Fruit fly (Drosophila melanogaster): ENCODE measurements around the gene CG18754.

CG18754 gene

DNA sequence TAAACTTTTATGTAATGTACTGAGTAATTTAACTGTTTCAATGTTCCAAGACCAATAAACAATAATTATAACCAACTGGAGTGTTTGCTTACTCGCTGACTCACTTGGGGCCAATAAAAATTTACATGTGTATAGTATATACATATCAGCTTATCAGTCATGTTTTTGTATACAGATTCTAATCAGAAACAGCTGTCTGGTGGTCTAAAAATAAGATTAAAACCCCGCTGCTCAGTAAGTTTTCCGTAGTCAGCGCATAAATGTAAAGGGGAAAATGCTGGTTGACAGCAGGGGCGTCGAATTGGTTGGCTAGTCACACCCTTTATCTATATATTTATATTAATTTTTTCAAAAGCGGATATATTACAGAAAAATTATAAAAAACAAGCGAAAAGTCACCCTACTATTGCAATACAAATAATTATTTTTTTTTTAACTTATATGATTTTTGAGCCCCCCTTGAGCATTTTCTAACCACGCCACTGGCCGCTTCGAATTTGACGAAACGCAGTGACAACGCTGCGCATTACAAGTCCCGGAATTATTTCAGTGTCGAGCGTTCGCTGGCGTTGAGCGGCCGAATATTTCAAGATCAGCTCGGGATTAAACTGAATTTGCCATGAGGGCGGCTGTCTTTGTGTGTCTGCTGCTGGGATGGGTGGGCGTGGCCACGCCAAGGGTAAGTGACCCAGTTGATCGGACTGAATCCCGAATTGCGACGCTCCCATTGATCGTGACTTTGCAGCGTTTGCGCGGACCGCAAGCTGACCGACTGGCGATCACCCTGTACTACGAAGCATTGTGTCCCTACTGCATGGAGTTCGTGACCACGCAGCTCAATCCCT lies 5.3 kb upstream of the CG18754 start, which contains the start of gene GILT2 (continued):
- peak; percentile 91 for TF ChIP-seq oc (tag; optimal IDR thresholded peaks at IDR 0.05)
- peak; percentile 91 for TF ChIP-seq CG17385 (GFP tag; optimal IDR thresholded peaks at IDR 0.05)
- no peak for TF ChIP-seq Hmx (GFP tag; optimal IDR thresholded peaks at IDR 0.05)
- no peak for TF ChIP-seq HLH4C (GFP tag; IDR thresholded peaks at IDR 0.05; ENCODE audit: partially characterized antibody)
- peak in 1 of 2 experiments; percentile 95 for TF ChIP-seq Eip74EF (GFP tag; optimal IDR thresholded peaks at IDR 0.05)
- TF ChIP-seq odd (GFP tag; optimal IDR thresholded peaks at IDR 0.05): peak; percentile 89
- TF ChIP-seq sim (GFP tag; IDR thresholded peaks at IDR 0.05): peak; percentile 91
- peak; percentile 35 to 61 for TF ChIP-seq chif (GFP tag; optimal IDR thresholded peaks at IDR 0.05)
- no peak for TF ChIP-seq amos (GFP tag; IDR thresholded peaks at IDR 0.05; ENCODE audit: partially characterized antibody)
- TF ChIP-seq CG1832 (GFP tag; optimal IDR thresholded peaks at IDR 0.05): no peak
- TF ChIP-seq CG12391 (tag; optimal IDR thresholded peaks at IDR 0.05): peak; percentile 94
- TF ChIP-seq CG15073 (GFP tag; optimal IDR thresholded peaks at IDR 0.05): peak; percentile 15
- no peak for TF ChIP-seq Myb (GFP tag; optimal IDR thresholded peaks at IDR 0.05)
- peak; percentile 72 for TF ChIP-seq gcm2 (GFP tag; optimal IDR thresholded peaks at IDR 0.05)
- TF ChIP-seq Six4 (GFP tag; optimal IDR thresholded peaks at IDR 0.05): peak; percentile 83
- TF ChIP-seq CG11093 (GFP tag; IDR thresholded peaks at IDR 0.05): peak; percentile 84
- peak; percentile 79 for TF ChIP-seq NFAT (GFP tag; IDR thresholded peaks at IDR 0.05)
- peak; percentile 43 for TF ChIP-seq pnt (GFP tag; optimal IDR thresholded peaks at IDR 0.05)
- TF ChIP-seq usp (GFP tag; optimal IDR thresholded peaks at IDR 0.05): no peak
- peak; percentile 87 for TF ChIP-seq dmrt11E (tag; optimal IDR thresholded peaks at IDR 0.05)
- peak; percentile 53 for TF ChIP-seq CG17912 (GFP tag; optimal IDR thresholded peaks at IDR 0.05)
- TF ChIP-seq Mad (GFP tag; optimal IDR thresholded peaks at IDR 0.05): peak; percentile 75
- no peak for TF ChIP-seq nerfin-2 (GFP tag; IDR thresholded peaks at IDR 0.05; ENCODE audit: partially characterized antibody)
- no peak for TF ChIP-seq zen2 (GFP tag; IDR thresholded peaks at IDR 0.05; ENCODE audit: partially characterized antibody)
- TF ChIP-seq CG17359 (tag; optimal IDR thresholded peaks at IDR 0.05): peak; percentile 94
- no peak for TF ChIP-seq bbx (GFP tag; IDR thresholded peaks at IDR 0.05; ENCODE audit: partially characterized antibody)
- TF ChIP-seq Dref (GFP tag; IDR thresholded peaks at IDR 0.05): no peak
- TF ChIP-seq CG11695 (GFP tag; IDR thresholded peaks at IDR 0.05): peak; percentile 90
- TF ChIP-seq CG1792 (GFP tag; optimal IDR thresholded peaks at IDR 0.05): peak; percentile 44
- no peak for TF ChIP-seq sima (GFP tag; optimal IDR thresholded peaks at IDR 0.05)
- TF ChIP-seq CG14710 (tag; optimal IDR thresholded peaks at IDR 0.05): peak; percentile 90
- no peak for TF ChIP-seq Dip2 (GFP tag; IDR thresholded peaks at IDR 0.05)
- TF ChIP-seq CG17612 (GFP tag; IDR thresholded peaks at IDR 0.05): peak; percentile 73; the same call in 1 of the 2 replicates
- TF ChIP-seq Aef1 (GFP tag; IDR thresholded peaks at IDR 0.05): peak; percentile 90
- peak; percentile 9 for TF ChIP-seq NC2β (GFP tag; optimal IDR thresholded peaks at IDR 0.05)
- TF ChIP-seq psq (GFP tag; optimal IDR thresholded peaks at IDR 0.05): peak; percentile 71
- peak in 1 of 2 experiments; percentile 12 for TF ChIP-seq tll (GFP tag; optimal IDR thresholded peaks at IDR 0.05)
- TF ChIP-seq Ravus (GFP tag; IDR thresholded peaks at IDR 0.05): peak; percentile 83
- TF ChIP-seq Fer1 (GFP tag; optimal IDR thresholded peaks at IDR 0.05): peak; percentile 95
- peak; percentile 94 for TF ChIP-seq ci (GFP tag; IDR thresholded peaks at IDR 0.05)
- peak; percentile 94 for TF ChIP-seq CG14014 (GFP tag; IDR thresholded peaks at IDR 0.05)
- peak; percentile 77 for TF ChIP-seq CG10462 (GFP tag; optimal IDR thresholded peaks at IDR 0.05)
- TF ChIP-seq bsh (GFP tag; optimal IDR thresholded peaks at IDR 0.05): peak in 1 of 2 experiments; percentile 94
- peak; percentile 95 for TF ChIP-seq CG15269 (tag; optimal IDR thresholded peaks at IDR 0.05)
- TF ChIP-seq prd (optimal IDR thresholded peaks at IDR 0.05): no peak
- peak; percentile 95 for TF ChIP-seq prd (GFP tag; IDR thresholded peaks at IDR 0.05)
- TF ChIP-seq CG6689 (GFP tag; IDR thresholded peaks at IDR 0.05): peak; percentile 93
- peak; percentile 94 for TF ChIP-seq Blimp-1 (GFP tag; optimal IDR thresholded peaks at IDR 0.05)
